Fruit fly (Drosophila melanogaster): ENCODE results near the gene Or85e.

Gene Or85e

dm6 chr3R:8658688-8659087, 23.0 kb upstream of the Or85e start (continued):
- no peak for TF ChIP-seq CG17328 (GFP tag; IDR thresholded peaks at IDR 0.05)
- TF ChIP-seq ham (GFP tag; IDR thresholded peaks at IDR 0.05) = no peak
- TF ChIP-seq CG1832 (GFP tag; optimal IDR thresholded peaks at IDR 0.05) = peak; percentile 10
- no peak for TF ChIP-seq klu (GFP tag; IDR thresholded peaks at IDR 0.05)
- TF ChIP-seq CG14860 (GFP tag; IDR thresholded peaks at IDR 0.05; ENCODE audit: partially characterized antibody) = no peak
- TF ChIP-seq CG7745 (tag; optimal IDR thresholded peaks at IDR 0.05) = no peak
- TF ChIP-seq bowl (GFP tag; IDR thresholded peaks at IDR 0.05) = peak; percentile 16; the same call in 1 of the 2 replicates
- TF ChIP-seq vvl (GFP tag; IDR thresholded peaks at IDR 0.05) = 0 out of 2 replicates have a peak, but pooled peaks have one; percentile 12
- TF ChIP-seq Gug (GFP tag; IDR thresholded peaks at IDR 0.05) = no peak
- 0 out of 2 replicates have a peak, but pooled peaks have one; percentile 11 for TF ChIP-seq CG32767 (GFP tag; IDR thresholded peaks at IDR 0.05)
- TF ChIP-seq CG16815 (GFP tag; optimal IDR thresholded peaks at IDR 0.05) = no peak
- peak; percentile 76 for TF ChIP-seq CG12769 (tag; optimal IDR thresholded peaks at IDR 0.05)
- TF ChIP-seq Trl (optimal IDR thresholded peaks at IDR 0.05) = peak; percentile 71 to 80
- TF ChIP-seq Trl (GFP tag; optimal IDR thresholded peaks at IDR 0.05) = no peak
- peak; percentile 91 for TF ChIP-seq scrt (GFP tag; optimal IDR thresholded peaks at IDR 0.05)
- peak; percentile 25 for TF ChIP-seq sug (tag; optimal IDR thresholded peaks at IDR 0.05)
- no peak for TF ChIP-seq Eip74EF (GFP tag; optimal IDR thresholded peaks at IDR 0.05)
- 0 out of 3 replicates have a peak, but pooled peaks have one; percentile 33 for TF ChIP-seq sr (GFP tag; IDR thresholded peaks at IDR 0.05)
- no peak for TF ChIP-seq CG6272 (GFP tag; IDR thresholded peaks at IDR 0.05)
- peak; percentile 30; the same call in 1 of the 3 replicates for TF ChIP-seq ci (GFP tag; IDR thresholded peaks at IDR 0.05)
- no peak for TF ChIP-seq Xrp1 (GFP tag; IDR thresholded peaks at IDR 0.05)
- peak; percentile 22; the same call in 1 of the 2 replicates for TF ChIP-seq CG13287 (GFP tag; IDR thresholded peaks at IDR 0.05; ENCODE audit: partially characterized antibody)
- TF ChIP-seq insv (GFP tag; optimal IDR thresholded peaks at IDR 0.05) = no peak
- TF ChIP-seq CG4360 (GFP tag; IDR thresholded peaks at IDR 0.05) = 0 out of 2 replicates have a peak, but pooled peaks have one; percentile 43
- 0 out of 3 replicates have a peak, but pooled peaks have one; percentile 15 for TF ChIP-seq Aef1 (GFP tag; IDR thresholded peaks at IDR 0.05)
- peak; percentile 89 for TF ChIP-seq CG11504 (tag; optimal IDR thresholded peaks at IDR 0.05)
- no peak for TF ChIP-seq CG10543 (GFP tag; optimal IDR thresholded peaks at IDR 0.05)
- no peak for TF ChIP-seq sisA (GFP tag; IDR thresholded peaks at IDR 0.05)
- no peak for TF ChIP-seq slbo (GFP tag; IDR thresholded peaks at IDR 0.05)
- TF ChIP-seq CG34224 (GFP tag; IDR thresholded peaks at IDR 0.05; ENCODE audit: partially characterized antibody) = peak; percentile 22; the same call in 1 of the 3 replicates
- TF ChIP-seq Opbp (GFP tag; IDR thresholded peaks at IDR 0.05; ENCODE audit: partially characterized antibody) = no peak
- TF ChIP-seq chinmo (GFP tag; IDR thresholded peaks at IDR 0.05; ENCODE audit: partially characterized antibody) = 0 out of 4 replicates have a peak, but pooled peaks have one; percentile 27
- TF ChIP-seq sna (GFP tag; IDR thresholded peaks at IDR 0.05; ENCODE audit: partially characterized antibody) = no peak
- TF ChIP-seq Rfx (GFP tag; IDR thresholded peaks at IDR 0.05) = peak; percentile 4; the same call in 1 of the 2 replicates

- TF ChIP-seq esg (GFP tag; conservative IDR thresholded peaks at IDR 0.05) (no peak), CG5953 (GFP tag; IDR thresholded peaks at IDR 0.05) (no peak), CG34376 (GFP tag; optimal IDR thresholded peaks at IDR 0.05) (peak; percentile 6), grn (GFP tag; optimal IDR thresholded peaks at IDR 0.05) (peak; percentile 8), HmgZ (tag; optimal IDR thresholded peaks at IDR 0.05) (peak; percentile 8), HLH54F (GFP tag; optimal IDR thresholded peaks at IDR 0.05) (no peak), exex (tag; optimal IDR thresholded peaks at IDR 0.05) (peak; percentile 64)
Observed at dm6 chr3R:8654666-8655065, 19.0 kb upstream of the Or85e start, which contains the start of gene CG42489. Gene CG42489, minus strand, starts transcription at chr3R:8654766.

Data from whole organism, embryonic.